Fruit fly (Drosophila melanogaster) S2 (cell line): ENCODE data around the gene CG33543.

Experiments used
- CG8478 ChIP-seq: fragments of >200 bp; optimal IDR thresholded peaks from 2 replicates; lab custom pipeline; 2018
- CTCF ChIP-seq, 2 experiments: fragments of >200 bp; optimal IDR thresholded peaks; 2 replicates each; lab custom pipeline; 2018

DNA sequence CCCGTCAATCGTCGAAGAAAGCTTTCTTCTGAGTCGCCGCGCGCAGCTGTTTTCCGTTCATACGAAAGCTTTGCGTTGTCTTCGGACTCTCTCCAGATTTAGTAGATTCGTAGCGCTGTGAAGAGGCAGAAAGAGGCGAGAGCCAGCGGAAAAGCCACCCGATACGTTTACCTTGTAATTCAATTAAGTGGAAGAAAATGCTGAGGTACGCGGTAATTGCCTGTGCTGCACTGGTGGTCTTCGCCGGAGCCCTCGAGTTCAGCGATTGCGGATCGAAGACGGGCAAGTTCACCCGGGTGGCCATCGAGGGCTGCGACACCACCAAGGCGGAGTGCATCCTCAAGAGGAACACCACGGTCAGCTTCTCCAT lies 17.9 kb downstream of the CG33543 start, which contains the start of gene Npc2a:
- TF ChIP-seq CG8478 (lab: Kevin White, UChicago) (no peak), CTCF (optimal IDR thresholded peaks at IDR 0.05; lab: Kevin White, UChicago) (no peak)
